Worm (Caenorhabditis elegans): ENCODE measurements around the gene K09G1.1.

K09G1.1 gene

DNA sequence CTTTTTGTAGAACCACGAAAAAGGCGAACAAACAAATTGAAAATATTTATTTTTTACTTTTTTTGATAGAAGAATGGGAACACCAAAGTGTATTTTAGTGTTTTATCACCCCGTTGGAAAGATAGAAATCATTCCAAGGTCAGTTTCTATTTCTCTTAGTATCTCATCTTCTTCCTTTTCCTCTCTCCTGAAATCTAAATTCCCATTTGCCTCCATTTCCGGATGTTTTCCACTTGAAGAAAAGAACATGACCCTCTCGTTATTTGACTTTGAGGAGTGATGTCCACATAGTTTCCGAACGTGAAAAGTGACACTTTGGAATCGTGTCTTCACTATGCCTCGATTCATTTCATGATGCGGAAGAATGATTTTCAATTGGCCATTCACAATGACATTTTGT lies 4.3 kb downstream of the K09G1.1 start:
- TF ChIP-seq ccch-3 (GFP tag; optimal IDR thresholded peaks at IDR 0.05) (no peak), ztf-28 (GFP tag; IDR thresholded peaks at IDR 0.05) (no peak), pha-4 (tag; optimal IDR thresholded peaks at IDR 0.05) (no peak), C06A6.2 (GFP tag; conservative IDR thresholded peaks at IDR 0.05) (no peak), cebp-1 (GFP tag; IDR thresholded peaks at IDR 0.05) (no peak), cebp-1 (tag; optimal IDR thresholded peaks at IDR 0.05) (no peak), mxl-1 (tag; optimal IDR thresholded peaks at IDR 0.05) (no peak), zim-3 (tag; optimal IDR thresholded peaks at IDR 0.05) (no peak), T07F8.4 (tag; optimal IDR thresholded peaks at IDR 0.05) (no peak), B0019.2 (GFP tag; conservative IDR thresholded peaks at IDR 0.05) (no peak), snpc-1.3 (tag; optimal IDR thresholded peaks at IDR 0.05; ENCODE audit: insufficient read depth) (no peak), mes-4 (tag; optimal IDR thresholded peaks at IDR 0.05) (no peak), Y67H2A.10 (GFP tag; conservative IDR thresholded peaks at IDR 0.05) (no peak), nhr-27 (tag; optimal IDR thresholded peaks at IDR 0.05) (no peak), Y79H2A.3 (GFP tag; conservative IDR thresholded peaks at IDR 0.05) (no peak), egl-18 (GFP tag; IDR thresholded peaks at IDR 0.05) (no peak), C17E4.6 (GFP tag; IDR thresholded peaks at IDR 0.05) (no peak), T26A5.8 (tag; optimal IDR thresholded peaks at IDR 0.05) (no peak)

DNA sequence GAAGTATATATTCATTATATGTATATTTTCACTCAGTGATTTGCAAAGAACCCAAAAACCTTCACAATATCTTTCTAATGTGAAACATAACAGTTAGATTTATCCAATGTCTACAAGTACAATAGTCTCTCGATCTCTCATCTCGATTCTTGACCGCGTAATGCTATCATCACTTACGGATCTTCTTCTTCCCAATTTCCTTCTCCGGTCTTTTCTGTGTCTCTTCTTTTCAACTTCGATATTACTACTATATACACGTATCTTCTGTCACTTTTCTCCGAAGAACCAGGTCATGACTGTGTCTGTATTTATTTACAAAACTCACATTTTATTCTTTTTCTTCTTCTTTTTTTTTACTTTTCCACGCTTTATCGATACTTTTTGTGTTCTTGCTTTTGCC lies 5.2 kb downstream of the K09G1.1 start:
- TF ChIP-seq bed-1 (GFP tag; IDR thresholded peaks at IDR 0.05) (no peak), aptf-3 (GFP tag; IDR thresholded peaks at IDR 0.05) (no peak), cebp-2 (GFP tag; IDR thresholded peaks at IDR 0.05) (no peak), let-526 (GFP tag; IDR thresholded peaks at IDR 0.05) (no peak), lin-26 (GFP tag; IDR thresholded peaks at IDR 0.05) (no peak), snpc-3.4 (tag; optimal IDR thresholded peaks at IDR 0.05) (no peak), ekl-4 (GFP tag; IDR thresholded peaks at IDR 0.05) (no peak), fkh-3 (tag; optimal IDR thresholded peaks at IDR 0.05) (no peak), rcor-1 (GFP tag; IDR thresholded peaks at IDR 0.05) (no peak), xnd-1 (tag; optimal IDR thresholded peaks at IDR 0.05) (no peak), snpc-1.3 (tag; optimal IDR thresholded peaks at IDR 0.05; ENCODE audit: insufficient read depth) (no peak), mxl-1 (tag; optimal IDR thresholded peaks at IDR 0.05) (no peak)

DNA sequence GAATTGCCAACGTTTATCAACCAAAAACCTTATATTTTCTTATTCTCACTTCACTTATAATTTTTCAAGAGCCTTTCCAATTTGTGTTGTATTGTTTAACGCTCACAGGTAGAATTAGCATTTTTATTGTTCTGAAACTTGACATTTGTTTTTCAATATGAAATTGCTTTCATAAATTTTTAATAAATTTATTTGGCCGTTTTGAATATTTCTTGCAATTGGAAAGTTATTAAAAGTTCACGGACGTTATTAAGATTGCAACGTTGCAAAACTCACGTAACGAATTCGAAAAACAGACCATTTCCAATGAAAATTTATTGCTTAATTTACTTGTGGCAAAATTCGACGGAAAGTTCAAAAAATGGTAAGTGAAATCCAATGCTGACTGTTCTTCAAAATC lies 7.0 kb downstream of the K09G1.1 start, which contains the start of gene K09G1.2:
TSS of gene K09G1.2 (plus strand) at position 301 of the 400 bp plus-strand sequence.
- TF ChIP-seq F22D6.2 (tag; optimal IDR thresholded peaks at IDR 0.05), result no peak
- no peak for TF ChIP-seq Y95B8A.8 (GFP tag; IDR thresholded peaks at IDR 0.05)
- no peak for TF ChIP-seq zim-3 (tag; optimal IDR thresholded peaks at IDR 0.05)
- TF ChIP-seq hrde-1 (tag; optimal IDR thresholded peaks at IDR 0.05; ENCODE audit: borderline replicate concordance), result no peak
- no peak for TF ChIP-seq egrh-3 (GFP tag; IDR thresholded peaks at IDR 0.05)
- TF ChIP-seq T26A5.8 (tag; optimal IDR thresholded peaks at IDR 0.05), result no peak
- no peak for TF ChIP-seq pha-4 (tag; optimal IDR thresholded peaks at IDR 0.05)
- TF ChIP-seq ceh-100 (GFP tag; IDR thresholded peaks at IDR 0.05), result no peak
- TF ChIP-seq dpff-1 (tag; optimal IDR thresholded peaks at IDR 0.05), result no peak
- no peak for TF ChIP-seq attf-5 (GFP tag; optimal IDR thresholded peaks at IDR 0.05)
- no peak for TF ChIP-seq ztf-28 (GFP tag; IDR thresholded peaks at IDR 0.05)
- TF ChIP-seq ztf-3 (GFP tag; optimal IDR thresholded peaks at IDR 0.05), result no peak
- no peak for TF ChIP-seq unc-62 (GFP tag; optimal IDR thresholded peaks at IDR 0.05)
- no peak for TF ChIP-seq F39B2.1 (GFP tag; IDR thresholded peaks at IDR 0.05)
- TF ChIP-seq snpc-1.1 (tag; optimal IDR thresholded peaks at IDR 0.05; ENCODE audit: insufficient read depth), result no peak

All from whole organism, young adult.